Worm (Caenorhabditis elegans) whole organism, L4 larva: ENCODE data around the gene scl-23.

Source experiments
- Y5F2A.4 ChIP-seq: fragments of 200-800 bp; sonication (Bioruptor generic); optimal IDR thresholded peaks from 2 replicates; lab custom pipeline; 2018; ENCODE audit warnings: mild to moderate bottlenecking, missing genetic modification characterization, missing compliant biosample characterization
- lin-1 ChIP-seq: fragments of 200-800 bp; sonication (Bioruptor generic); IDR thresholded peaks from 2 replicates; pipeline ENCODE4 v1.3.6; 2022; ENCODE audit warnings: missing genetic modification reagents, missing genetic modification characterization, missing compliant biosample characterization
- lin-29 ChIP-seq: fragments of 200-800 bp; sonication (Bioruptor generic); IDR thresholded peaks from 2 replicates; pipeline ENCODE4 v1.3.6; 2022; ENCODE audit warnings: missing genetic modification reagents, missing genetic modification characterization, missing compliant biosample characterization
- nhr-102 ChIP-seq: sonication (generic microtip); optimal IDR thresholded peaks from 2 replicates; lab custom pipeline; 2016; ENCODE audit warnings: mild to moderate bottlenecking, missing genetic modification characterization, moderate library complexity, missing compliant biosample characterization
- nhr-28 ChIP-seq: fragments of 150-350 bp; optimal IDR thresholded peaks from 2 replicates; lab custom pipeline; 2014; ENCODE audit warnings: missing biosample characterization, missing genetic modification characterization
- nhr-77 ChIP-seq: fragments of 150-350 bp; optimal IDR thresholded peaks from 2 replicates; lab custom pipeline; 2014; ENCODE audit warnings: missing biosample characterization, missing genetic modification characterization
- pqm-1 ChIP-seq: sonication (generic microtip); optimal IDR thresholded peaks from 2 replicates; lab custom pipeline; 2017; ENCODE audit warnings: missing biosample characterization, missing genetic modification characterization
- rbr-2 ChIP-seq: sonication (generic microtip); optimal IDR thresholded peaks from 2 replicates; lab custom pipeline; 2016; ENCODE audit warnings: missing genotype, missing genetic modification characterization, missing compliant biosample characterization

ce11 chrIV:53539-53938 is 36.4 kb downstream of the scl-23 start, which contains the start of gene T05C7.4:
- no peak for TF ChIP-seq pqm-1 (tag; lab: Kevin White, UChicago)
- TF ChIP-seq lin-29 (GFP tag; lab: Robert Waterston, UW): no peak
- TF ChIP-seq lin-1 (GFP tag; lab: Robert Waterston, UW): no peak
- no peak for TF ChIP-seq nhr-28 (tag; lab: Kevin White, UChicago)
- no peak for TF ChIP-seq nhr-102 (tag; lab: Kevin White, UChicago)
- no peak for TF ChIP-seq nhr-77 (tag; lab: Kevin White, UChicago)
- no peak for TF ChIP-seq rbr-2 (tag; lab: Kevin White, UChicago)
- TF ChIP-seq Y5F2A.4 (GFP tag; lab: Kevin White, UChicago): no peak
